Worm (Caenorhabditis elegans) whole organism, L1 larva: ENCODE data around the gene srh-27.

ENCODE experiments used
- C16A3.4 ChIP-seq: fragments of 150-350 bp; optimal IDR thresholded peaks from 2 replicates; lab custom pipeline; 2014; ENCODE audit warnings: missing biosample characterization, missing genetic modification characterization
- Y116A8C.19 ChIP-seq: sonication (generic microtip); optimal IDR thresholded peaks from 2 replicates; lab custom pipeline; 2016; ENCODE audit warnings: missing compliant biosample characterization, missing genetic modification characterization, borderline replicate concordance
- aly-2 ChIP-seq: fragments of 150-350 bp; optimal IDR thresholded peaks from 2 replicates; lab custom pipeline; 2014; ENCODE audit warnings: missing biosample characterization, missing genetic modification characterization
- blmp-1 ChIP-seq: fragments of 150-350 bp; optimal IDR thresholded peaks from 2 replicates; lab custom pipeline; 2014; ENCODE audit warnings: missing biosample characterization, missing genetic modification characterization
- ceh-8 ChIP-seq: fragments of 200-800 bp; sonication (Bioruptor generic); optimal IDR thresholded peaks from 2 replicates; lab custom pipeline; 2018; ENCODE audit warnings: mild to moderate bottlenecking, missing genetic modification characterization, moderate library complexity, missing compliant biosample characterization
- ceh-82 ChIP-seq, 3 experiments: fragments of 150-350 bp in 1 of 3; sonication (generic microtip) in 2 of 3; optimal IDR thresholded peaks; 2 replicates each; lab custom pipeline; 2014 to 2017; ENCODE audit warnings: missing biosample characterization in 3 of 3, missing genetic modification characterization in 3 of 3
- ceh-88 ChIP-seq: fragments of 200-800 bp; sonication (Bioruptor generic); IDR thresholded peaks from 2 replicates; pipeline ENCODE4 v1.3.6; 2022; ENCODE audit warnings: missing genetic modification characterization, missing compliant biosample characterization
- dpl-1 ChIP-seq, 3 experiments: fragments of 150-350 bp in 2 of 3; sonication (generic microtip) in 1 of 3; optimal IDR thresholded peaks; 2 replicates each; lab custom pipeline; 2014 to 2017; ENCODE audit warnings: missing biosample characterization in 3 of 3, missing genetic modification characterization in 3 of 3, missing genetic modification reagents in 3 of 3
- dsc-1 ChIP-seq: sonication (generic microtip); optimal IDR thresholded peaks from 2 replicates; lab custom pipeline; 2016; ENCODE audit warnings: mild to moderate bottlenecking, missing genetic modification characterization, missing compliant biosample characterization
- efl-1 ChIP-seq, 4 experiments: fragments of 150-350 bp; optimal IDR thresholded peaks in 3 of 4; peaks in 1 of 4; 1 replicate in 1 of 4; 2 replicates in 3 of 4; lab custom pipeline; 2014; ENCODE audit warnings: missing biosample characterization in 2 of 4, missing genetic modification characterization in 2 of 4, missing genetic modification reagents in 2 of 4
- egl-13 ChIP-seq: sonication (generic microtip); optimal IDR thresholded peaks from 2 replicates; lab custom pipeline; 2016; ENCODE audit warnings: missing genotype, missing genetic modification reagents, missing genetic modification characterization, missing compliant biosample characterization
- elt-2 ChIP-seq: sonication (generic microtip); optimal IDR thresholded peaks from 2 replicates; lab custom pipeline; 2016; ENCODE audit warnings: missing genetic modification characterization, mild to moderate bottlenecking, inconsistent platforms, missing compliant biosample characterization, missing genetic modification reagents
- elt-3 ChIP-seq, 6 experiments: fragments of 150-350 bp in 1 of 6; sonication (generic microtip); optimal IDR thresholded peaks; 2 replicates each; lab custom pipeline; 2017 to 2018; ENCODE audit warnings: missing biosample characterization in 6 of 6, missing genetic modification characterization in 6 of 6, inconsistent platforms in 1 of 6
- fkh-8 ChIP-seq: sonication (generic microtip); optimal IDR thresholded peaks from 2 replicates; lab custom pipeline; 2016; ENCODE audit warnings: mild to moderate bottlenecking, missing genetic modification characterization, missing compliant biosample characterization
- grh-1 ChIP-seq: fragments of 200-800 bp; sonication (Bioruptor generic); IDR thresholded peaks from 2 replicates; pipeline ENCODE4 v1.3.6; 2022; ENCODE audit warnings: missing genetic modification reagents, missing genetic modification characterization, missing compliant biosample characterization
- hpl-2 ChIP-seq: fragments of 150-350 bp; optimal IDR thresholded peaks from 2 replicates; lab custom pipeline; 2014; ENCODE audit warnings: missing biosample characterization, missing genetic modification reagents, missing genetic modification characterization
- isw-1 ChIP-seq: fragments of 200-800 bp; sonication (Bioruptor generic); IDR thresholded peaks from 2 replicates; pipeline ENCODE4 v1.3.6; 2022; ENCODE audit warnings: missing genetic modification characterization, missing compliant biosample characterization
- jun-1 ChIP-seq: fragments of 150-350 bp; optimal IDR thresholded peaks from 2 replicates; lab custom pipeline; 2014; ENCODE audit warnings: missing biosample characterization, missing genetic modification reagents, missing genetic modification characterization
- lin-15B ChIP-seq: fragments of 150-350 bp; sonication (generic microtip); optimal IDR thresholded peaks from 3 replicates; lab custom pipeline; 2014; ENCODE audit warnings: missing biosample characterization, missing genetic modification characterization
- mab-9 ChIP-seq: fragments of 200-800 bp; sonication (Bioruptor generic); IDR thresholded peaks from 2 replicates; pipeline ENCODE4 v1.3.6; 2022; ENCODE audit warnings: missing genetic modification reagents, missing genetic modification characterization, missing compliant biosample characterization
- nhr-12 ChIP-seq: sonication (generic microtip); optimal IDR thresholded peaks from 2 replicates; lab custom pipeline; 2017; ENCODE audit warnings: missing biosample characterization, missing genetic modification characterization
- nhr-237 ChIP-seq: fragments of 150-350 bp; optimal IDR thresholded peaks from 2 replicates; lab custom pipeline; 2014; ENCODE audit warnings: missing biosample characterization, missing genetic modification characterization
- nhr-85 ChIP-seq: sonication (generic microtip); peaks from one replicate; lab custom pipeline; 2016; ENCODE audit warnings: missing genetic modification characterization, inconsistent platforms, missing compliant biosample characterization
- pax-3 ChIP-seq: fragments of 200-800 bp; sonication (Bioruptor generic); optimal IDR thresholded peaks from 2 replicates; lab custom pipeline; 2018; ENCODE audit warnings: mild to moderate bottlenecking, missing genetic modification characterization, moderate library complexity, missing compliant biosample characterization
- sup-37 ChIP-seq: fragments of 200-800 bp; sonication (Bioruptor generic); optimal IDR thresholded peaks from 2 replicates; lab custom pipeline; 2018; ENCODE audit warnings: mild to moderate bottlenecking, missing genetic modification characterization, missing compliant biosample characterization
- swsn-7 ChIP-seq: sonication (generic microtip); optimal IDR thresholded peaks from 2 replicates; lab custom pipeline; 2016; ENCODE audit warnings: missing genetic modification characterization, missing compliant biosample characterization
- tbx-2 ChIP-seq: sonication (generic microtip); optimal IDR thresholded peaks from 2 replicates; lab custom pipeline; 2016; ENCODE audit warnings: missing genetic modification characterization, missing compliant biosample characterization
- tlp-1 ChIP-seq: fragments of 150-350 bp; optimal IDR thresholded peaks from 2 replicates; lab custom pipeline; 2014; ENCODE audit warnings: missing biosample characterization, missing genetic modification characterization
- unc-130 ChIP-seq: fragments of 150-350 bp; optimal IDR thresholded peaks from 2 replicates; lab custom pipeline; 2017; ENCODE audit warnings: missing biosample characterization, missing genetic modification characterization, inconsistent platforms
- unc-62 ChIP-seq: fragments of 150-350 bp; optimal IDR thresholded peaks from 2 replicates; lab custom pipeline; 2014; ENCODE audit warnings: missing biosample characterization, missing genetic modification reagents, missing genetic modification characterization
- unc-98 ChIP-seq: fragments of 200-800 bp; sonication (Bioruptor generic); IDR thresholded peaks from 2 replicates; pipeline ENCODE4 v1.3.6; 2022; ENCODE audit warnings: missing genetic modification characterization, missing compliant biosample characterization
- vab-15 ChIP-seq: sonication (generic microtip); optimal IDR thresholded peaks from 2 replicates; lab custom pipeline; 2017; ENCODE audit warnings: missing genotype, mild to moderate bottlenecking, missing genetic modification characterization, missing compliant biosample characterization
- zag-1 ChIP-seq: fragments of 150-350 bp; optimal IDR thresholded peaks from 2 replicates; lab custom pipeline; 2014; ENCODE audit warnings: missing biosample characterization, missing genetic modification characterization
- zip-4 ChIP-seq: fragments of 200-800 bp; sonication (Bioruptor generic); optimal IDR thresholded peaks from 2 replicates; lab custom pipeline; 2018; ENCODE audit warnings: mild to moderate bottlenecking, missing genetic modification characterization, moderate library complexity, missing compliant biosample characterization

The srh-27 gene

ce11 chrII:12448241-12448640, at the start of gene srh-27:
TSS of gene srh-27 (plus strand) at chrII:12448541.
- TF ChIP-seq unc-130 (tag; lab: Kevin White, UChicago), result no peak
- TF ChIP-seq efl-1 (optimal IDR thresholded peaks at IDR 0.05; lab: Kevin White, UChicago), result no peak
- no peak for TF ChIP-seq efl-1 (GFP tag; optimal IDR thresholded peaks at IDR 0.05 in 1 of 2; lab: Kevin White, UChicago)
- TF ChIP-seq hpl-2 (GFP tag; lab: Kevin White, UChicago), result no peak
- TF ChIP-seq swsn-7, result no peak
- TF ChIP-seq, all 84 proteins: peak for 0

- TF ChIP-seq efl-1 (optimal IDR thresholded peaks at IDR 0.05; lab: Kevin White, UChicago) (no peak), efl-1 (GFP tag; optimal IDR thresholded peaks at IDR 0.05 in 1 of 2; lab: Kevin White, UChicago) (no peak), elt-3 (tag; optimal IDR thresholded peaks at IDR 0.05; lab: Kevin White, UChicago) (no peak), zip-4 (no peak), vab-15 (tag; lab: Kevin White, UChicago) (no peak), ceh-88 (GFP tag; lab: Robert Waterston, UW) (no peak), unc-98 (no peak), C16A3.4 (no peak), tlp-1 (tag; lab: Kevin White, UChicago) (no peak), zag-1 (tag; lab: Kevin White, UChicago) (no peak)
- TF ChIP-seq, all 84 proteins: peak for 0
Observed at ce11 chrII:12401791-12402190, 46.5 kb upstream of the srh-27 start, which contains the start of gene sre-29. TSS of gene sre-29 (minus strand) at chrII:12401891.

ce11 chrII:12406394-12406793, 41.9 kb upstream of the srh-27 start, which contains the start of gene sre-30:
TSS of gene sre-30 (minus strand) at chrII:12406494.
- TF ChIP-seq zag-1 (tag; lab: Kevin White, UChicago) (no peak), efl-1 (optimal IDR thresholded peaks at IDR 0.05; lab: Kevin White, UChicago) (no peak), efl-1 (GFP tag; optimal IDR thresholded peaks at IDR 0.05 in 1 of 2; lab: Kevin White, UChicago) (peak in 1 of 2 experiments; percentile 55)

DNA sequence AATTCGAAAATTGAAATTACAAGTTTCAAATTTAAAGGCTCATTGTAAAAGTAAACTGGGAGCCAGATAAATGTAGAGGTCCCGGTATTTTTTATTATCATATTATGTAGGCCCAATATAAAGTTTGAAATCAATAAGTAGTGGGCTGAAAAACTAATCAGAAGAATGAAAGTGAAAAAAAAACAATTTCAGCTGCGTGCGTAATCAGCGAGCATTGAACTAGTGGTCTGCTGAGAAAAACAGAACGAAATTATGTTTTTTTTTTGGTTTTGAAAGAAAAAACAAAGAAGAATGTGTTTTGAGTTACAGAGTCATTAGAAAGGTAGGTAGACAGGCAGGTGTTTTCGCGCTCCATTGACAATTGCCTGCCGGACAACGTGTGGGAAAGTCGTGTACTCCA, 39.6 kb upstream of the srh-27 start, which contains the start of gene sre-31:
sre-31 (minus strand) TSS at position 101 of the 400 bp plus-strand sequence.
- TF ChIP-seq blmp-1, result no peak
- no peak for TF ChIP-seq grh-1
- no peak for TF ChIP-seq aly-2 (tag; lab: Kevin White, UChicago)
- TF ChIP-seq lin-15B, result no peak
- TF ChIP-seq hpl-2 (GFP tag; lab: Kevin White, UChicago), result no peak
- TF ChIP-seq nhr-85 (tag; lab: Kevin White, UChicago), result no peak
- TF ChIP-seq unc-130 (tag; lab: Kevin White, UChicago), result no peak
- TF ChIP-seq unc-62 (GFP tag; lab: Kevin White, UChicago), result no peak
- no peak for TF ChIP-seq isw-1 (GFP tag; lab: Robert Waterston, UW)
- no peak for TF ChIP-seq sup-37 (GFP tag; lab: Kevin White, UChicago)
- no peak for TF ChIP-seq nhr-237
- TF ChIP-seq ceh-8 (GFP tag; lab: Kevin White, UChicago), result no peak
- no peak for TF ChIP-seq mab-9 (GFP tag; lab: Robert Waterston, UW)
- TF ChIP-seq, all 84 proteins: peak for 0

DNA sequence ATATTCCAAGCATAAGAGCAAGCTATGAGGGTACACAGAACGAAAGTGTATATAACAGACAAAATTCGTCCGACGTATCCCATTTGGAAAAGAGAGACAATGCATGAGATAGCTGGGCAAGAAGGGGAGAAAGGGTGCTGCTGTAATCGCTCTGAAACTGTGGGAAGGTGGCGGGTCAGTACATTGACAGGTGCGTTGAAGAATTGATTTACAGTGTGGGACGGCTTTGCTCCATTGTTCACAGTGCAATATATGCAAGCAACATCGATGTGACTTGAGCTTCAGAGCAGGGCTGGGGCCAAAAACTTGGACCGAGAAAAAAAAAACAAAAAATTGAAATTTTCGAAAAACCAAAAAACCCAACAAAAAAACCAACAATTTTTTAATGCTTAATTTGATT, 38.2 kb upstream of the srh-27 start, which contains the start of gene F57G9.3:
F57G9.3 (minus strand) TSS at position 101 of the 400 bp plus-strand sequence.
- TF ChIP-seq zip-4 (no peak), ceh-82 (tag; optimal IDR thresholded peaks at IDR 0.05; lab: Kevin White, UChicago) (no peak), jun-1 (tag; lab: Kevin White, UChicago) (no peak), dsc-1 (no peak), C16A3.4 (no peak), vab-15 (tag; lab: Kevin White, UChicago) (no peak), egl-13 (tag; lab: Kevin White, UChicago) (no peak), tlp-1 (tag; lab: Kevin White, UChicago) (no peak), dpl-1 (GFP tag; optimal IDR thresholded peaks at IDR 0.05; lab: Kevin White, UChicago) (no peak), nhr-237 (no peak), fkh-8 (tag; lab: Kevin White, UChicago) (no peak), elt-2 (tag; lab: Kevin White, UChicago) (no peak), tbx-2 (tag; lab: Kevin White, UChicago) (no peak), Y116A8C.19 (tag; lab: Kevin White, UChicago) (no peak), unc-98 (no peak), pax-3 (tag; lab: Kevin White, UChicago) (no peak), nhr-12 (tag; lab: Kevin White, UChicago) (no peak)
